Fruit fly (Drosophila melanogaster): ENCODE measurements around the gene CG43133.

DNA sequence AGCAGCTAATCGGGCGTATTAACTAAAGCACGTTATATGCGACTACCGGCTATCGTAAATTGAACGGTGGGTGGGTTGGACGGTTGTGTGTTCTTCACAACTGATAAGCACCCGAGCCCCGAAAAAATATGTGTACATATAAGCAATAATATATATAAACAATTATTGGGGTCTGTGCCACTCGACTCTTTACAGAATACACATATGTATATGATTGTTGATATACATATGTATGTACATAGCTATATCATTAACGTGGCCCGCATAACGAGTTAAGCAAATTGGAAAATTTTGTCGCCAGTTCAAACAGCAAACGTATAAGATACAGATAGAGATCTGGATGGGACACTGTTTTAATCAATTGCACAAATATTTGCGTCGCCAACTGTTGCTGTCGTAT is 47.3 kb downstream of the CG43133 start:
- TF ChIP-seq psq (optimal IDR thresholded peaks at IDR 0.05) (no peak), Dll (optimal IDR thresholded peaks at IDR 0.05) (no peak)

Data from whole organism.